Worm (Caenorhabditis elegans) whole organism, L4 larva: ENCODE measurements around the gene decr-1.1.

Source experiments
- Y5F2A.4 ChIP-seq: fragments of 200-800 bp; sonication (Bioruptor generic); optimal IDR thresholded peaks from 2 replicates; lab custom pipeline; 2018; ENCODE audit warnings: mild to moderate bottlenecking, missing genetic modification characterization, missing compliant biosample characterization
- ZK546.5 ChIP-seq, 2 experiments: sonication (generic microtip); optimal IDR thresholded peaks; 2 replicates each; lab custom pipeline; 2017; ENCODE audit warnings: missing biosample characterization in 2 of 2, missing genetic modification characterization in 2 of 2
- lin-15B ChIP-seq: fragments of 150-350 bp; sonication (generic microtip); optimal IDR thresholded peaks from 3 replicates; lab custom pipeline; 2014; ENCODE audit warnings: missing biosample characterization, missing genetic modification characterization
- lir-3 ChIP-seq: sonication (generic microtip); optimal IDR thresholded peaks from 2 replicates; lab custom pipeline; 2016; ENCODE audit warnings: mild to moderate bottlenecking, missing genetic modification characterization, missing compliant biosample characterization
- nhr-237 ChIP-seq: sonication (generic microtip); optimal IDR thresholded peaks from 2 replicates; lab custom pipeline; 2017; ENCODE audit warnings: missing biosample characterization, missing genetic modification characterization
- php-3 ChIP-seq: fragments of 200-800 bp; sonication (Bioruptor generic); IDR thresholded peaks from 2 replicates; pipeline ENCODE4 v1.3.6; 2022; ENCODE audit warnings: missing genetic modification reagents, missing genetic modification characterization, missing compliant biosample characterization
- tra-1 ChIP-seq: fragments of 200-800 bp; sonication (Bioruptor generic); IDR thresholded peaks from 2 replicates; pipeline ENCODE4 v1.3.6; 2022; ENCODE audit warnings: missing genetic modification reagents, missing genetic modification characterization, missing compliant biosample characterization
- ztf-11 ChIP-seq: fragments of 150-350 bp; optimal IDR thresholded peaks from 2 replicates; lab custom pipeline; 2014; ENCODE audit warnings: missing biosample characterization, missing genetic modification characterization

ce11 chrV:13787948-13788681 lies 5.9 kb downstream of the decr-1.1 start:
- TF ChIP-seq tra-1 (GFP tag; lab: Robert Waterston, UW): no peak
- no peak for TF ChIP-seq nhr-237
- no peak for TF ChIP-seq lir-3 (tag; lab: Kevin White, UChicago)
- no peak for TF ChIP-seq Y5F2A.4 (GFP tag; lab: Kevin White, UChicago)
- TF ChIP-seq ZK546.5 (tag; optimal IDR thresholded peaks at IDR 0.05; lab: Kevin White, UChicago): no peak
- TF ChIP-seq php-3 (GFP tag; lab: Robert Waterston, UW): no peak
- no peak for TF ChIP-seq ztf-11 (tag; lab: Kevin White, UChicago)
- no peak for TF ChIP-seq lin-15B
